Worm (Caenorhabditis elegans) whole organism, L4/young adult: ENCODE data around the gene ubq-2.

Experiments
- dao-5 ChIP-seq: sonication (generic microtip); optimal IDR thresholded peaks from 2 replicates; lab custom pipeline; 2016; ENCODE audit warnings: missing genotype, missing genetic modification characterization, moderate library complexity, missing compliant biosample characterization
- him-1 ChIP-seq: sonication (generic microtip); optimal IDR thresholded peaks from 2 replicates; lab custom pipeline; 2016; ENCODE audit warnings: missing genotype, missing genetic modification reagents, missing genetic modification characterization, missing compliant biosample characterization

ce11 chrIII:12990997-12991396, 12.7 kb upstream of the ubq-2 start, which contains the start of gene ZK1010.12:
- TF ChIP-seq him-1 (tag; lab: Kevin White, UChicago) (no peak), dao-5 (tag; lab: Kevin White, UChicago) (no peak)
